Worm (Caenorhabditis elegans) whole organism, L3 larva: ENCODE measurements around the gene T10C6.15.

Experiments
- ama-1 ChIP-seq: fragments of 150-350 bp; optimal IDR thresholded peaks from 2 replicates; lab custom pipeline; 2018
- ceh-82 ChIP-seq: fragments of 150-350 bp; optimal IDR thresholded peaks from 2 replicates; lab custom pipeline; 2014; ENCODE audit warnings: missing biosample characterization, missing genetic modification characterization
- daf-12 ChIP-seq: fragments of 150-350 bp; optimal IDR thresholded peaks from 2 replicates; lab custom pipeline; 2014; ENCODE audit warnings: missing biosample characterization, missing genetic modification reagents, missing genetic modification characterization
- elt-3 ChIP-seq, 3 experiments: fragments of 150-350 bp in 1 of 3; sonication (generic microtip) in 2 of 3; optimal IDR thresholded peaks; 2 replicates in 2 of 3; 4 replicates in 1 of 3; lab custom pipeline; 2014 to 2017; ENCODE audit warnings: missing biosample characterization in 3 of 3, missing genetic modification characterization in 3 of 3
- fos-1 ChIP-seq: fragments of 150-350 bp; optimal IDR thresholded peaks from 2 replicates; lab custom pipeline; 2014; ENCODE audit warnings: missing biosample characterization, missing genetic modification characterization
- jun-1 ChIP-seq: fragments of 150-350 bp; optimal IDR thresholded peaks from 2 replicates; lab custom pipeline; 2014; ENCODE audit warnings: missing biosample characterization, missing genetic modification reagents, missing genetic modification characterization
- nhr-25 ChIP-seq: sonication (generic microtip); optimal IDR thresholded peaks from 2 replicates; lab custom pipeline; 2017; ENCODE audit warnings: missing biosample characterization, missing genetic modification characterization
- nhr-28 ChIP-seq: fragments of 150-350 bp; optimal IDR thresholded peaks from 2 replicates; lab custom pipeline; 2014; ENCODE audit warnings: missing biosample characterization, missing genetic modification characterization
- skn-1 ChIP-seq: fragments of 150-350 bp; optimal IDR thresholded peaks from 2 replicates; lab custom pipeline; 2014; ENCODE audit warnings: missing biosample characterization, missing genetic modification characterization
- tbx-2 ChIP-seq: sonication (generic microtip); optimal IDR thresholded peaks from 2 replicates; lab custom pipeline; 2016; ENCODE audit warnings: mild to moderate bottlenecking, missing genetic modification characterization, missing compliant biosample characterization
- zag-1 ChIP-seq: fragments of 150-350 bp; optimal IDR thresholded peaks from 2 replicates; lab custom pipeline; 2014; ENCODE audit warnings: missing biosample characterization, missing genetic modification characterization

DNA sequence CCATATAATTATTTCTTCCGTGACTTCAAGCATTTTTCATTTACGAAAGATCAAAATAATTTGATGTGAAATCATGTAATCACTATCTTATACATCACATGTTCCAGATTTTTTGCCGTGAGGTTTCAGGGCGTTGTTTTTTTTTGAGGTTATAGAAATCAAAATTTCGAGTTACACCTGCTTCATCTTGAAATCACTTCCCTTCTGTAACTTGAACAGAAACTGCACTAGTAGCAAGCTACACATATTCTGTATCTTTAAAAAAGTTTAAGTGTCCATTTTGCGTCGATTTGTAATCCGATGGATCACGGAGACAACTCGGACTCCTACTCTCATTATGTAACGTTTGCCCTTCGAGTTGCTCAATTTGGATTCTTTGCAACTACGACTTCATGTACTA is 44.9 kb upstream of the T10C6.15 start, which contains the start of gene F22B8.3:
- no peak for TF ChIP-seq daf-12 (tag; lab: Kevin White, UChicago)
- no peak for TF ChIP-seq fos-1 (tag; lab: Kevin White, UChicago)
- TF ChIP-seq tbx-2 (tag; lab: Kevin White, UChicago): no peak
- no peak for TF ChIP-seq ama-1 (lab: Kevin White, UChicago)
- no peak for TF ChIP-seq elt-3 (tag; optimal IDR thresholded peaks at IDR 0.05; lab: Kevin White, UChicago)
- TF ChIP-seq skn-1 (tag; lab: Kevin White, UChicago): no peak
- TF ChIP-seq nhr-28 (tag; lab: Kevin White, UChicago): no peak
- no peak for TF ChIP-seq zag-1 (tag; lab: Kevin White, UChicago)
- no peak for TF ChIP-seq ceh-82 (tag; lab: Kevin White, UChicago)
- TF ChIP-seq nhr-25 (tag; lab: Kevin White, UChicago): no peak
- no peak for TF ChIP-seq jun-1 (tag; lab: Kevin White, UChicago)
